Worm (Caenorhabditis elegans) whole organism, midembryonic: ENCODE measurements around the gene amt-4.

Experiments used
- flt-1 ChIP-seq: fragments of 200-800 bp; sonication (Bioruptor generic); IDR thresholded peaks from 2 replicates; pipeline ENCODE4 v1.3.6; 2022; ENCODE audit warnings: missing genetic modification characterization, missing compliant biosample characterization
- ref-1 ChIP-seq: fragments of 200-800 bp; sonication (Bioruptor generic); conservative IDR thresholded peaks from 2 replicates; pipeline ENCODE4 v1.3.6; 2022; ENCODE audit warnings: missing genetic modification reagents, missing genetic modification characterization, missing compliant biosample characterization
- ztf-23 ChIP-seq: fragments of 200-800 bp; sonication (Bioruptor generic); IDR thresholded peaks from 2 replicates; pipeline ENCODE4 v1.3.6; 2022; ENCODE audit warnings: missing genetic modification reagents, missing genetic modification characterization, missing compliant biosample characterization

ce11 chrX:4599526-4599925 is 34.4 kb downstream of the amt-4 start:
- TF ChIP-seq flt-1 = no peak
- no peak for TF ChIP-seq ztf-23 (GFP tag; lab: Robert Waterston, UW)
- TF ChIP-seq ref-1 (GFP tag; lab: Robert Waterston, UW) = no peak
